Fruit fly (Drosophila melanogaster) whole organism, embryonic: ENCODE results near the gene IscU.

Experiments used
- ATbp ChIP-seq: fragments of 200-800 bp; sonication (Bioruptor generic); optimal IDR thresholded peaks from 2 replicates; lab custom pipeline; 2017; ENCODE audit warnings: missing biosample characterization, mild to moderate bottlenecking, missing genetic modification characterization, missing genetic modification reagents
- Ada2b ChIP-seq: fragments of 200-800 bp; sonication (Bioruptor generic); IDR thresholded peaks from 2 replicates; pipeline ENCODE4 v1.3.6; 2022; ENCODE audit warnings: missing biosample characterization, missing genetic modification characterization
- Atf6 ChIP-seq: fragments of 200-800 bp; sonication (Bioruptor generic); IDR thresholded peaks from 2 replicates; pipeline ENCODE4 v1.3.6; 2022; ENCODE audit warnings: missing biosample characterization, missing genetic modification characterization
- C15 ChIP-seq: fragments of 200-800 bp; sonication (Bioruptor generic); IDR thresholded peaks from 3 replicates; pipeline ENCODE4 v1.3.6; 2022; ENCODE audit warnings: missing biosample characterization, missing genetic modification characterization
- CG10209 ChIP-seq: fragments of 200-800 bp; sonication (Bioruptor generic); optimal IDR thresholded peaks from 3 replicates; lab custom pipeline; 2017; ENCODE audit warnings: missing biosample characterization, mild to moderate bottlenecking, missing genetic modification characterization, missing genetic modification reagents
- CG10979 ChIP-seq: fragments of 200-800 bp; sonication (Bioruptor generic); optimal IDR thresholded peaks from 2 replicates; lab custom pipeline; 2018; ENCODE audit warnings: missing biosample characterization, mild to moderate bottlenecking, missing genetic modification characterization, moderate library complexity
- CG14050 ChIP-seq: fragments of 200-800 bp; sonication (Bioruptor generic); IDR thresholded peaks from 3 replicates; pipeline ENCODE4 v1.3.6; 2022; ENCODE audit warnings: missing biosample characterization, missing genetic modification characterization
- CG14441 ChIP-seq: fragments of 200-800 bp; sonication (Bioruptor generic); IDR thresholded peaks from 2 replicates; pipeline ENCODE4 v1.3.6; 2022; ENCODE audit warnings: missing biosample characterization, missing genetic modification characterization
- CG15696 ChIP-seq: fragments of 200-800 bp; sonication (Bioruptor generic); optimal IDR thresholded peaks from 2 replicates; lab custom pipeline; 2019; ENCODE audit warnings: missing biosample characterization, mild to moderate bottlenecking, missing genetic modification characterization, moderate library complexity
- CG17328 ChIP-seq: fragments of 200-800 bp; sonication (Bioruptor generic); IDR thresholded peaks from 2 replicates; pipeline ENCODE4 v1.3.6; 2022; ENCODE audit warnings: missing biosample characterization, missing genetic modification characterization
- CG17385 ChIP-seq: fragments of 200-800 bp; sonication (Bioruptor generic); optimal IDR thresholded peaks from 3 replicates; lab custom pipeline; 2018; ENCODE audit warnings: missing biosample characterization, mild to moderate bottlenecking, missing genetic modification characterization
- CG18011 ChIP-seq: fragments of 200-800 bp; sonication (Bioruptor generic); optimal IDR thresholded peaks from 2 replicates; lab custom pipeline; 2017; ENCODE audit warnings: missing biosample characterization, missing genetic modification characterization, mild to moderate bottlenecking, moderate library complexity, missing genotype
- CG2712 ChIP-seq: fragments of 200-800 bp; optimal IDR thresholded peaks from 3 replicates; lab custom pipeline; 2019; ENCODE audit warnings: missing biosample characterization, mild to moderate bottlenecking, missing genetic modification characterization, moderate library complexity
- CG32767 ChIP-seq: fragments of 200-800 bp; sonication (Bioruptor generic); IDR thresholded peaks from 2 replicates; pipeline ENCODE4 v1.3.6; 2022; ENCODE audit warnings: missing biosample characterization, missing genetic modification characterization
- CG34422 ChIP-seq: fragments of 200-800 bp; sonication (Bioruptor generic); IDR thresholded peaks from 3 replicates; pipeline ENCODE4 v1.3.6; 2022; ENCODE audit warnings: missing biosample characterization, missing genetic modification characterization
- CG4617 ChIP-seq: fragments of 200-800 bp; sonication (Bioruptor generic); optimal IDR thresholded peaks from 3 replicates; lab custom pipeline; 2016; ENCODE audit warnings: missing biosample characterization, missing genetic modification characterization, borderline replicate concordance
- CG5245 ChIP-seq: fragments of 200-800 bp; sonication (Bioruptor generic); optimal IDR thresholded peaks from 3 replicates; lab custom pipeline; 2016; ENCODE audit warnings: missing biosample characterization, missing genetic modification characterization
- CG6272 ChIP-seq: fragments of 200-800 bp; sonication (Bioruptor generic); IDR thresholded peaks from 2 replicates; pipeline ENCODE4 v1.3.6; 2022; ENCODE audit warnings: missing biosample characterization, missing genetic modification characterization
- CG6813 ChIP-seq: fragments of 200-800 bp; sonication (Bioruptor generic); optimal IDR thresholded peaks from 2 replicates; lab custom pipeline; 2017; ENCODE audit warnings: missing biosample characterization, missing genetic modification characterization, mild to moderate bottlenecking, moderate library complexity, missing genetic modification reagents
- CG8388 ChIP-seq: fragments of 200-800 bp; sonication (Bioruptor generic); optimal IDR thresholded peaks from 2 replicates; lab custom pipeline; 2019; ENCODE audit warnings: missing biosample characterization, mild to moderate bottlenecking, missing genetic modification characterization, moderate library complexity
- CG8924 ChIP-seq: fragments of 200-800 bp; optimal IDR thresholded peaks from 3 replicates; lab custom pipeline; 2019; ENCODE audit warnings: missing biosample characterization, mild to moderate bottlenecking, missing genetic modification characterization, moderate library complexity
- CrebB ChIP-seq: fragments of 200-800 bp; sonication (Bioruptor generic); optimal IDR thresholded peaks from 3 replicates; lab custom pipeline; 2018; ENCODE audit warnings: missing biosample characterization, mild to moderate bottlenecking, missing genetic modification characterization
- D ChIP-seq, 2 experiments: fragments of 200-800 bp in 1 of 2; fragments of >200 bp in 1 of 2; sonication (Bioruptor generic) in 1 of 2; optimal IDR thresholded peaks; 2 replicates in 1 of 2; 3 replicates in 1 of 2; lab custom pipeline; 2017; ENCODE audit warnings: mild to moderate bottlenecking in 1 of 2, missing biosample characterization in 1 of 2, missing genetic modification characterization in 1 of 2, missing genetic modification reagents in 1 of 2
- D19A ChIP-seq: fragments of 200-800 bp; optimal IDR thresholded peaks from 3 replicates; lab custom pipeline; 2019; ENCODE audit warnings: missing biosample characterization, mild to moderate bottlenecking, missing genetic modification characterization, moderate library complexity
- Gug ChIP-seq: fragments of 200-800 bp; sonication (Bioruptor generic); IDR thresholded peaks from 4 replicates; pipeline ENCODE4 v1.3.6; 2022; ENCODE audit warnings: missing biosample characterization, missing genetic modification characterization
- Hmr ChIP-seq: fragments of 200-800 bp; sonication (Bioruptor generic); optimal IDR thresholded peaks from 3 replicates; lab custom pipeline; 2017; ENCODE audit warnings: mild to moderate bottlenecking, missing biosample characterization, missing genetic modification reagents, missing genetic modification characterization
- NC2α ChIP-seq: fragments of 200-800 bp; sonication (Bioruptor generic); optimal IDR thresholded peaks from 2 replicates; lab custom pipeline; 2016; ENCODE audit warnings: missing biosample characterization, missing genetic modification characterization
- Oli ChIP-seq: fragments of 200-800 bp; sonication (Bioruptor generic); optimal IDR thresholded peaks from 2 replicates; lab custom pipeline; 2018; ENCODE audit warnings: missing biosample characterization, mild to moderate bottlenecking, missing genetic modification characterization, moderate library complexity
- Rx ChIP-seq: fragments of 200-800 bp; sonication (Bioruptor generic); IDR thresholded peaks from 2 replicates; pipeline ENCODE4 v1.3.6; 2022; ENCODE audit warnings: missing biosample characterization, missing genetic modification characterization
- Six4 ChIP-seq: fragments of 200-800 bp; sonication (Bioruptor generic); optimal IDR thresholded peaks from 2 replicates; lab custom pipeline; 2016; ENCODE audit warnings: missing biosample characterization, missing genetic modification characterization
- ara ChIP-seq: fragments of 200-800 bp; sonication (Bioruptor generic); IDR thresholded peaks from 2 replicates; pipeline ENCODE4 v1.3.6; 2022; ENCODE audit warnings: missing biosample characterization, missing genetic modification characterization
- az2 ChIP-seq: fragments of 200-800 bp; sonication (Bioruptor generic); optimal IDR thresholded peaks from 3 replicates; lab custom pipeline; 2016; ENCODE audit warnings: missing biosample characterization, missing genetic modification characterization
- cato ChIP-seq: fragments of 200-800 bp; sonication (Bioruptor generic); optimal IDR thresholded peaks from 2 replicates; lab custom pipeline; 2016; ENCODE audit warnings: missing biosample characterization, missing genetic modification characterization, borderline replicate concordance
- danr ChIP-seq: fragments of 200-800 bp; sonication (Bioruptor generic); IDR thresholded peaks from 2 replicates; pipeline ENCODE4 v1.3.6; 2022; ENCODE audit warnings: missing biosample characterization, missing genetic modification characterization
- dimm ChIP-seq: fragments of 200-800 bp; sonication (Bioruptor generic); IDR thresholded peaks from 2 replicates; pipeline ENCODE4 v1.3.6; 2022; ENCODE audit warnings: missing biosample characterization, missing genetic modification characterization
- dm ChIP-seq: fragments of 200-800 bp; sonication (Bioruptor generic); optimal IDR thresholded peaks from 3 replicates; lab custom pipeline; 2016; ENCODE audit warnings: missing biosample characterization, missing genetic modification characterization
- gfzf ChIP-seq: fragments of 200-800 bp; sonication (Bioruptor generic); optimal IDR thresholded peaks from 2 replicates; lab custom pipeline; 2016; ENCODE audit warnings: missing biosample characterization, mild to moderate bottlenecking, missing genetic modification characterization, moderate library complexity
- kah ChIP-seq: fragments of 200-800 bp; sonication (Bioruptor generic); optimal IDR thresholded peaks from 2 replicates; lab custom pipeline; 2018; ENCODE audit warnings: missing biosample characterization, mild to moderate bottlenecking, missing genetic modification characterization
- nerfin-1 ChIP-seq: fragments of 200-800 bp; sonication (Bioruptor generic); optimal IDR thresholded peaks from 3 replicates; lab custom pipeline; 2019; ENCODE audit warnings: missing biosample characterization, mild to moderate bottlenecking, missing genetic modification characterization, moderate library complexity
- row ChIP-seq: fragments of 200-800 bp; sonication (Bioruptor generic); IDR thresholded peaks from 3 replicates; pipeline ENCODE4 v1.3.6; 2022; ENCODE audit warnings: missing biosample characterization, missing genetic modification characterization
- stc ChIP-seq: fragments of 200-800 bp; sonication (Bioruptor generic); IDR thresholded peaks from 2 replicates; pipeline ENCODE4 v1.3.6; 2022; ENCODE audit warnings: missing biosample characterization, missing genetic modification characterization
- trem ChIP-seq: fragments of 200-800 bp; optimal IDR thresholded peaks from 3 replicates; lab custom pipeline; 2019; ENCODE audit warnings: missing biosample characterization, mild to moderate bottlenecking, missing genetic modification characterization, moderate library complexity
- twi ChIP-seq: fragments of 200-800 bp; optimal IDR thresholded peaks from 2 replicates; lab custom pipeline; 2019; ENCODE audit warnings: missing biosample characterization, mild to moderate bottlenecking, missing genetic modification characterization, moderate library complexity
- vvl ChIP-seq: fragments of 200-800 bp; sonication (Bioruptor generic); IDR thresholded peaks from 2 replicates; pipeline ENCODE4 v1.3.6; 2022; ENCODE audit warnings: missing biosample characterization, missing genetic modification characterization

The IscU gene

DNA sequence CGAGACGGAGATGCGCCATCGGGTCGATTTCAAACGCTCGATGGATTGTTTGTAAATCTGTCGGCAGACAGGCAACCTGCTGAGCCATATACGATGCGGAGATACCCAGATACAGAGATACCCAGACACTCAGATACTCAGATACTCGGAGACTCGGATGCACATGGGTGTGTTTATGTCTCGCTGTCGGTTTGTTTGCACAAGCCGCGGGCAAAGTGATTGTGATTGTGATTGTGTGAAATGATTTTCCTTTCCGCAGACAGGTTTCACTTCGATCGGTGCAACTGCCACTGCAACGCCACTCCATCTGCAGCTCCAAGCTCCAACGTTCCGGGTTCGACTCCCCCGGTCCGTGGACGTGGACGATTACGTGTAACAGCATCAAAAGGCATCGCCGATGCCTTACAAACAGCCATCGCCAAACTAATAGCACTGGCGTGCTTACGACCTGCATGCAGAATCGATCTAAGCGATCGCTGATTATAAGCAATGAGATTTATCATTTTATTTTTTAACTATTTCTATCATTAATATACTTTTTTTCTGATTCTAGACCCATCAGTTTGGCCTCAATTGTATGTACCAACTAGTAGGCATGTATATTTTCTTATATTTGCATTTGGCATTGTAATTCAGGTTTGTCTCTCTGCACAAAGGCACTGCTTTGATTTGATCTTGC lies 35.1 kb downstream of the IscU start (continued):
- TF ChIP-seq Rx (GFP tag; lab: Robert Waterston, UW) = peak; percentile 77
- peak; percentile 30 for TF ChIP-seq az2 (GFP tag; lab: Kevin White, UChicago)
- no peak for TF ChIP-seq CG18011 (GFP tag; lab: Kevin White, UChicago)
- TF ChIP-seq CG10979 (tag; lab: Kevin White, UChicago) = peak; percentile 53
- TF ChIP-seq row (GFP tag; lab: Robert Waterston, UW) = peak; percentile 52
- peak; percentile 53 for TF ChIP-seq CG8924
- peak; percentile 14 for TF ChIP-seq CG10209
- peak; percentile 31; the same call in 1 of the 2 replicates for TF ChIP-seq CG6272
- no peak for TF ChIP-seq Atf6
- TF ChIP-seq D19A (tag; lab: Kevin White, UChicago) = peak; percentile 47
- peak; percentile 32 for TF ChIP-seq CG6813 (GFP tag; lab: Kevin White, UChicago)
- peak; percentile 41 for TF ChIP-seq CG17385 (GFP tag; lab: Kevin White, UChicago)
- peak; percentile 65 for TF ChIP-seq CG14050
- no peak for TF ChIP-seq dm (GFP tag; lab: Kevin White, UChicago)
- TF ChIP-seq CG2712 = peak; percentile 76
- no peak for TF ChIP-seq CrebB (tag; lab: Kevin White, UChicago)
- TF ChIP-seq CG32767 = peak; percentile 11; the same call in 1 of the 2 replicates
- TF ChIP-seq Ada2b (GFP tag; lab: Robert Waterston, UW) = peak; percentile 27; the same call in 1 of the 2 replicates
- 0 out of 3 replicates have a peak, but pooled peaks have one; percentile 25 for TF ChIP-seq CG34422 (GFP tag; lab: Robert Waterston, UW)
- no peak for TF ChIP-seq NC2α
- TF ChIP-seq C15 (GFP tag; lab: Robert Waterston, UW) = no peak
- peak; percentile 67 for TF ChIP-seq CG17328 (GFP tag; lab: Robert Waterston, UW)
- TF ChIP-seq dimm (GFP tag; lab: Robert Waterston, UW) = peak; percentile 71
- TF ChIP-seq ATbp (GFP tag; lab: Kevin White, UChicago) = peak; percentile 63
- TF ChIP-seq Six4 (GFP tag; lab: Kevin White, UChicago) = peak; percentile 31
- peak; percentile 19 for TF ChIP-seq trem (tag; lab: Kevin White, UChicago)
- no peak for TF ChIP-seq twi (tag; lab: Kevin White, UChicago)
- TF ChIP-seq vvl (GFP tag; lab: Robert Waterston, UW) = peak; percentile 86
- peak; percentile 8 for TF ChIP-seq CG5245
- TF ChIP-seq ara (GFP tag; lab: Robert Waterston, UW) = peak; percentile 82
- peak; percentile 37 for TF ChIP-seq CG8388 (GFP tag; lab: Kevin White, UChicago)
- peak; percentile 71 for TF ChIP-seq Gug (GFP tag; lab: Robert Waterston, UW)
- TF ChIP-seq cato (GFP tag; lab: Kevin White, UChicago) = no peak
- no peak for TF ChIP-seq Hmr
- TF ChIP-seq Oli (tag; lab: Kevin White, UChicago) = peak; percentile 62
- peak; percentile 0 for TF ChIP-seq nerfin-1
- no peak for TF ChIP-seq CG4617 (GFP tag; lab: Kevin White, UChicago)
- peak; percentile 80 for TF ChIP-seq CG14441 (GFP tag; lab: Robert Waterston, UW)
- peak; percentile 82 for TF ChIP-seq stc (GFP tag; lab: Robert Waterston, UW)
- TF ChIP-seq danr (GFP tag; lab: Robert Waterston, UW) = peak; percentile 78
- no peak for TF ChIP-seq D (optimal IDR thresholded peaks at IDR 0.05; lab: Kevin White, UChicago)
- peak; percentile 20 for TF ChIP-seq D (GFP tag; optimal IDR thresholded peaks at IDR 0.05; lab: Kevin White, UChicago)
- TF ChIP-seq CG15696 (tag; lab: Kevin White, UChicago) = no peak
- TF ChIP-seq gfzf (GFP tag; lab: Kevin White, UChicago) = no peak
- TF ChIP-seq kah (GFP tag; lab: Kevin White, UChicago) = peak; percentile 7
